Worm (Caenorhabditis elegans) whole organism, L1 larva: Measurements from ENCODE around the gene fkh-3.

Experiments used
- C34B4.2 ChIP-seq: sonication (generic microtip); optimal IDR thresholded peaks from 2 replicates; lab custom pipeline; 2017; ENCODE audit warnings: mild to moderate bottlenecking, missing genetic modification characterization, missing compliant biosample characterization
- ama-1 ChIP-seq: fragments of 150-350 bp; optimal IDR thresholded peaks from 2 replicates; lab custom pipeline; 2014
- blmp-1 ChIP-seq: fragments of 150-350 bp; optimal IDR thresholded peaks from 2 replicates; lab custom pipeline; 2014; ENCODE audit warnings: missing biosample characterization, missing genetic modification characterization
- dpl-1 ChIP-seq, 3 experiments: fragments of 150-350 bp in 2 of 3; sonication (generic microtip) in 1 of 3; optimal IDR thresholded peaks; 2 replicates each; lab custom pipeline; 2014 to 2017; ENCODE audit warnings: missing biosample characterization in 3 of 3, missing genetic modification characterization in 3 of 3, missing genetic modification reagents in 3 of 3
- dsc-1 ChIP-seq: sonication (generic microtip); optimal IDR thresholded peaks from 2 replicates; lab custom pipeline; 2016; ENCODE audit warnings: mild to moderate bottlenecking, missing genetic modification characterization, missing compliant biosample characterization
- efl-1 ChIP-seq, 4 experiments: fragments of 150-350 bp; optimal IDR thresholded peaks in 3 of 4; peaks in 1 of 4; 1 replicate in 1 of 4; 2 replicates in 3 of 4; lab custom pipeline; 2014; ENCODE audit warnings: missing biosample characterization in 2 of 4, missing genetic modification characterization in 2 of 4, missing genetic modification reagents in 2 of 4
- egl-27 ChIP-seq, 2 experiments: fragments of 150-350 bp in 1 of 2; sonication (generic microtip); optimal IDR thresholded peaks; 3 replicates each; lab custom pipeline; 2017 to 2018; ENCODE audit warnings: missing biosample characterization in 2 of 2, missing genetic modification characterization in 2 of 2, missing genetic modification reagents in 2 of 2
- elt-2 ChIP-seq: sonication (generic microtip); optimal IDR thresholded peaks from 2 replicates; lab custom pipeline; 2016; ENCODE audit warnings: missing genetic modification characterization, mild to moderate bottlenecking, inconsistent platforms, missing compliant biosample characterization, missing genetic modification reagents
- fkh-4 ChIP-seq: sonication (generic microtip); optimal IDR thresholded peaks from 2 replicates; lab custom pipeline; 2016; ENCODE audit warnings: missing compliant biosample characterization, missing genetic modification characterization, borderline replicate concordance
- hlh-17 ChIP-seq: fragments of 200-800 bp; sonication (Bioruptor generic); optimal IDR thresholded peaks from 2 replicates; lab custom pipeline; 2018; ENCODE audit warnings: missing genetic modification characterization, mild to moderate bottlenecking, missing compliant biosample characterization, moderate library complexity, borderline replicate concordance
- hpl-2 ChIP-seq: fragments of 150-350 bp; optimal IDR thresholded peaks from 2 replicates; lab custom pipeline; 2014; ENCODE audit warnings: missing biosample characterization, missing genetic modification reagents, missing genetic modification characterization
- jun-1 ChIP-seq: fragments of 150-350 bp; optimal IDR thresholded peaks from 2 replicates; lab custom pipeline; 2014; ENCODE audit warnings: missing biosample characterization, missing genetic modification reagents, missing genetic modification characterization
- lin-13 ChIP-seq: fragments of 150-350 bp; optimal IDR thresholded peaks from 2 replicates; lab custom pipeline; 2014; ENCODE audit warnings: missing biosample characterization, missing genetic modification reagents, missing genetic modification characterization
- lin-14 ChIP-seq: fragments of 200-800 bp; sonication (Bioruptor generic); optimal IDR thresholded peaks from 2 replicates; lab custom pipeline; 2018; ENCODE audit warnings: mild to moderate bottlenecking, missing genetic modification characterization, moderate library complexity, missing compliant biosample characterization
- lin-39 ChIP-seq: fragments of 150-350 bp; optimal IDR thresholded peaks from 2 replicates; lab custom pipeline; 2014; ENCODE audit warnings: missing biosample characterization, missing genetic modification reagents, missing genetic modification characterization
- mdl-1 ChIP-seq, 2 experiments: fragments of 150-350 bp; optimal IDR thresholded peaks; 2 replicates each; lab custom pipeline; 2014 to 2017; ENCODE audit warnings: missing biosample characterization in 2 of 2, missing genetic modification characterization in 2 of 2, inconsistent platforms in 1 of 2
- nhr-19 ChIP-seq: fragments of 200-800 bp; sonication (Bioruptor generic); conservative IDR thresholded peaks from 2 replicates; pipeline ENCODE4 v1.3.6; 2022; ENCODE audit warnings: missing genetic modification characterization, missing compliant biosample characterization
- nhr-20 ChIP-seq: sonication (generic microtip); optimal IDR thresholded peaks from 2 replicates; lab custom pipeline; 2016; ENCODE audit warnings: mild to moderate bottlenecking, missing genetic modification characterization, missing compliant biosample characterization
- nhr-71 ChIP-seq: sonication (generic microtip); optimal IDR thresholded peaks from 2 replicates; lab custom pipeline; 2016; ENCODE audit warnings: mild to moderate bottlenecking, missing genetic modification characterization, moderate library complexity, missing compliant biosample characterization
- nhr-77 ChIP-seq: fragments of 150-350 bp; optimal IDR thresholded peaks from 2 replicates; lab custom pipeline; 2014; ENCODE audit warnings: missing biosample characterization, missing genetic modification characterization
- nhr-85 ChIP-seq: sonication (generic microtip); peaks from one replicate; lab custom pipeline; 2016; ENCODE audit warnings: missing genetic modification characterization, inconsistent platforms, missing compliant biosample characterization
- pqm-1 ChIP-seq: sonication (generic microtip); optimal IDR thresholded peaks from 3 replicates; lab custom pipeline; 2017; ENCODE audit warnings: missing biosample characterization, missing genetic modification characterization
- rnt-1 ChIP-seq: sonication (generic microtip); optimal IDR thresholded peaks from 2 replicates; lab custom pipeline; 2016; ENCODE audit warnings: mild to moderate bottlenecking, missing genetic modification characterization, moderate library complexity, missing compliant biosample characterization
- skn-1 ChIP-seq: fragments of 150-350 bp; optimal IDR thresholded peaks from 2 replicates; lab custom pipeline; 2014; ENCODE audit warnings: missing biosample characterization, missing genetic modification characterization
- snu-23 ChIP-seq: sonication (generic microtip); optimal IDR thresholded peaks from 2 replicates; lab custom pipeline; 2016; ENCODE audit warnings: missing genetic modification characterization, missing compliant biosample characterization
- swsn-7 ChIP-seq: sonication (generic microtip); optimal IDR thresholded peaks from 2 replicates; lab custom pipeline; 2016; ENCODE audit warnings: missing genetic modification characterization, missing compliant biosample characterization
- tlp-1 ChIP-seq: fragments of 150-350 bp; optimal IDR thresholded peaks from 2 replicates; lab custom pipeline; 2014; ENCODE audit warnings: missing biosample characterization, missing genetic modification characterization
- unc-30 ChIP-seq: sonication (generic microtip); optimal IDR thresholded peaks from 2 replicates; lab custom pipeline; 2017; ENCODE audit warnings: missing biosample characterization, missing genetic modification characterization
- unc-62 ChIP-seq: fragments of 150-350 bp; optimal IDR thresholded peaks from 2 replicates; lab custom pipeline; 2014; ENCODE audit warnings: missing biosample characterization, missing genetic modification reagents, missing genetic modification characterization
- vab-15 ChIP-seq: sonication (generic microtip); optimal IDR thresholded peaks from 2 replicates; lab custom pipeline; 2017; ENCODE audit warnings: missing genotype, mild to moderate bottlenecking, missing genetic modification characterization, missing compliant biosample characterization
- xbp-1 ChIP-seq: sonication (generic microtip); optimal IDR thresholded peaks from 2 replicates; lab custom pipeline; 2016; ENCODE audit warnings: missing genetic modification characterization, missing compliant biosample characterization
- ztf-4 ChIP-seq: fragments of 150-350 bp; optimal IDR thresholded peaks from 2 replicates; lab custom pipeline; 2014; ENCODE audit warnings: missing biosample characterization, missing genetic modification characterization

fkh-3 gene

DNA sequence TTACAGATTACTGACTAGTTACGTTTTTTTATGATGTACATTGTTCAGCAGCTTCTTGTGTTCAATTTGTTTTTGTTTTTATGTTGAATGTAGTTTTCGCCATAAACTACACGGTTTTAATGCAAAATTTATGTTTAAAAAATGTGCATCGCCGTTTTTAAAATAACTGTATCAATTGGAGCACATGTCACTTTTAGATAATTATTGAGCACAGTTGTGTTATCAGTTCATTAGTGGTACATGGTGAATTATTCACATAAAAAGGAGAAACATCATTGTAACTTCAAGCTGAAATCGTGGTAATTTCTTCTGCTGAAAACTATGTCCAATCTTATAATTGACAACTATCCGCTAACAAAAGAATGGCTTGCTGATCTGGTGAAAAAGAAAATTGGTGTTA lies 10.9 kb downstream of the fkh-3 start:
- TF ChIP-seq mdl-1 (tag; optimal IDR thresholded peaks at IDR 0.05; lab: Kevin White, UChicago) (no peak), lin-14 (GFP tag; lab: Kevin White, UChicago) (no peak), nhr-20 (no peak), nhr-77 (no peak), lin-13 (GFP tag; lab: Kevin White, UChicago) (no peak), hpl-2 (no peak), ztf-4 (tag; lab: Kevin White, UChicago) (no peak), snu-23 (GFP tag; lab: Kevin White, UChicago) (no peak), elt-2 (peak; percentile 40), C34B4.2 (no peak), skn-1 (tag; lab: Kevin White, UChicago) (no peak), vab-15 (no peak), swsn-7 (tag; lab: Kevin White, UChicago) (no peak), nhr-85 (no peak), xbp-1 (tag; lab: Kevin White, UChicago) (no peak), efl-1 (optimal IDR thresholded peaks at IDR 0.05; lab: Kevin White, UChicago) (no peak), efl-1 (GFP tag; optimal IDR thresholded peaks at IDR 0.05 in 1 of 2; lab: Kevin White, UChicago) (peak in 1 of 2 experiments; percentile 8), unc-30 (tag; lab: Kevin White, UChicago) (no peak)

- TF ChIP-seq snu-23 (GFP tag; lab: Kevin White, UChicago) (peak; percentile 4), hlh-17 (no peak), nhr-20 (peak; percentile 71)
Measured at ce11 chrX:13411306-13411705, 11.9 kb downstream of the fkh-3 start.

ce11 chrX:13409543-13409942 lies 13.7 kb downstream of the fkh-3 start, which contains the start of the genes cyp-13B1 and C29F7.1:
Gene cyp-13B1, minus strand, starts transcription at chrX:13409643.
Gene C29F7.1, plus strand, starts transcription at chrX:13409936.
- TF ChIP-seq egl-27 (tag; optimal IDR thresholded peaks at IDR 0.05; lab: Kevin White, UChicago) (no peak), elt-2 (peak; percentile 15), tlp-1 (tag; lab: Kevin White, UChicago) (no peak), mdl-1 (tag; optimal IDR thresholded peaks at IDR 0.05; lab: Kevin White, UChicago) (no peak), nhr-20 (peak; percentile 46), nhr-85 (peak; percentile 23), lin-14 (GFP tag; lab: Kevin White, UChicago) (peak; percentile 35), nhr-19 (GFP tag; lab: Robert Waterston, UW) (0 out of 2 replicates have a peak, but pooled peaks have one; percentile 18), nhr-71 (tag; lab: Kevin White, UChicago) (peak; percentile 1)

DNA sequence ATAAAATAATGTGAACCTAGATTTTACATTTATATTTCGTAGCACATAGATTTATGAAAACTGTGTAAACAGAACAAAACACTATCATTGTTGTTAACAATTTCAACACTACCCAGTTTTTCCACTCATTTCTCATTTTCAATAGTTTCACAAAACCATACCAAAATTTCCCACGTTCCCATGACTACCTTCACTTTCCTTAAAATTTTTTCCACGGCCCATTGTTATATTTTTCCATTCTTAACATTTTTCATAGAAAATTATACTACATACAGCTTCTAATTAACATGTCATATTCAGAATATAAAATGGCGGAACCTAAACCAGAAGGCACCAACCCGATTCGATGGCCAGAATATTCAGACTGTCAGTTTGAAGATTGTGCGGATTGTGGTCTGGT lies 21.5 kb downstream of the fkh-3 start, which contains the start of gene F02C12.1:
TSS of gene F02C12.1 (plus strand) at position 301 of the 400 bp plus-strand sequence.
- no peak for TF ChIP-seq fkh-4

- TF ChIP-seq pqm-1 (tag; lab: Kevin White, UChicago), result no peak
- no peak for TF ChIP-seq lin-39 (tag; lab: Kevin White, UChicago)
- TF ChIP-seq unc-62 (GFP tag; lab: Kevin White, UChicago), result no peak
- peak in 1 of 2 experiments; percentile 4 for TF ChIP-seq efl-1 (optimal IDR thresholded peaks at IDR 0.05; lab: Kevin White, UChicago)
- TF ChIP-seq efl-1 (GFP tag; optimal IDR thresholded peaks at IDR 0.05 in 1 of 2; lab: Kevin White, UChicago), result peak in 1 of 2 experiments; percentile 15
- no peak for TF ChIP-seq hlh-17
- peak; percentile 4 for TF ChIP-seq snu-23 (GFP tag; lab: Kevin White, UChicago)
- TF ChIP-seq elt-2, result peak; percentile 4
- TF ChIP-seq rnt-1 (tag; lab: Kevin White, UChicago), result peak; percentile 4
- TF ChIP-seq nhr-77, result peak; percentile 40
- TF ChIP-seq ama-1 (lab: Kevin White, UChicago), result no peak
- TF ChIP-seq nhr-20, result peak; percentile 35
- TF ChIP-seq blmp-1 (tag; lab: Kevin White, UChicago), result peak; percentile 68
- no peak for TF ChIP-seq dpl-1 (GFP tag; optimal IDR thresholded peaks at IDR 0.05; lab: Kevin White, UChicago)
- TF ChIP-seq ztf-4 (tag; lab: Kevin White, UChicago), result no peak
- no peak for TF ChIP-seq dsc-1 (tag; lab: Kevin White, UChicago)
- TF ChIP-seq jun-1 (tag; lab: Kevin White, UChicago), result no peak
- peak; percentile 42 for TF ChIP-seq lin-14 (GFP tag; lab: Kevin White, UChicago)
Measured at ce11 chrX:13401311-13401710, 21.9 kb downstream of the fkh-3 start.
